Worm (Caenorhabditis elegans): Measurements from ENCODE around the gene F07G11.4.

ce11 chrV:7332253-7332652 lies 37.1 kb upstream of the F07G11.4 start, which contains the start of gene F10G2.1:
- no peak for TF ChIP-seq ama-1 (optimal IDR thresholded peaks at IDR 0.05)
- TF ChIP-seq ceh-16 (tag; optimal IDR thresholded peaks at IDR 0.05) = no peak
- TF ChIP-seq unc-62 (GFP tag; optimal IDR thresholded peaks at IDR 0.05) = no peak
- no peak for TF ChIP-seq nhr-12 (tag; optimal IDR thresholded peaks at IDR 0.05)
- no peak for TF ChIP-seq snpc-4 (tag; optimal IDR thresholded peaks at IDR 0.05)
- no peak for TF ChIP-seq lin-39 (tag; optimal IDR thresholded peaks at IDR 0.05)
